Fruit fly (Drosophila melanogaster): Measurements from ENCODE around the gene CG12170.

Gene CG12170

dm6 chr3R:5672658-5673217, 35.7 kb downstream of the CG12170 start (continued):
- no peak for TF ChIP-seq tio (GFP tag; optimal IDR thresholded peaks at IDR 0.05)
- TF ChIP-seq HLH4C (GFP tag; IDR thresholded peaks at IDR 0.05; ENCODE audit: partially characterized antibody), result no peak
- TF ChIP-seq MBD-R2 (GFP tag; IDR thresholded peaks at IDR 0.05), result peak; percentile 22; the same call in 1 of the 2 replicates
- no peak for TF ChIP-seq CG13894 (tag; optimal IDR thresholded peaks at IDR 0.05)
- TF ChIP-seq Gug (GFP tag; IDR thresholded peaks at IDR 0.05), result no peak
- 0 out of 2 replicates have a peak, but pooled peaks have one; percentile 17 for TF ChIP-seq CG3847 (GFP tag; IDR thresholded peaks at IDR 0.05)
- TF ChIP-seq CG32532 (GFP tag; IDR thresholded peaks at IDR 0.05), result peak; percentile 35; the same call in 1 of the 2 replicates
- no peak; the same call in 2 of the 3 replicates for TF ChIP-seq ase (GFP tag; IDR thresholded peaks at IDR 0.05)
- TF ChIP-seq CG32772 (GFP tag; IDR thresholded peaks at IDR 0.05), result no peak
- peak; percentile 73 for TF ChIP-seq grn (GFP tag; optimal IDR thresholded peaks at IDR 0.05)
- TF ChIP-seq kay (GFP tag; optimal IDR thresholded peaks at IDR 0.05), result peak; percentile 52
- TF ChIP-seq bsh (GFP tag; optimal IDR thresholded peaks at IDR 0.05), result peak; percentile 55 to 82
- TF ChIP-seq NFAT (GFP tag; IDR thresholded peaks at IDR 0.05), result no peak
- TF ChIP-seq sr (GFP tag; IDR thresholded peaks at IDR 0.05), result peak; percentile 45; the same call in 1 of the 3 replicates
- TF ChIP-seq CG14014 (GFP tag; IDR thresholded peaks at IDR 0.05), result peak; percentile 61; the same call in 1 of the 2 replicates
- peak; percentile 71 for TF ChIP-seq CG13624 (GFP tag; optimal IDR thresholded peaks at IDR 0.05)
- TF ChIP-seq CG2202 (tag; optimal IDR thresholded peaks at IDR 0.05), result peak; percentile 87
- TF ChIP-seq Ravus (GFP tag; IDR thresholded peaks at IDR 0.05), result no peak
- peak; percentile 93 for TF ChIP-seq CG17568 (GFP tag; optimal IDR thresholded peaks at IDR 0.05)
- TF ChIP-seq CG12659 (GFP tag; optimal IDR thresholded peaks at IDR 0.05), result peak; percentile 84
- peak; percentile 58 for TF ChIP-seq NC2α (GFP tag; optimal IDR thresholded peaks at IDR 0.05)
- TF ChIP-seq CTCF (GFP tag; optimal IDR thresholded peaks at IDR 0.05), result peak; percentile 47
- no peak for TF ChIP-seq CG7357 (GFP tag; IDR thresholded peaks at IDR 0.05)
- TF ChIP-seq CG34224 (GFP tag; IDR thresholded peaks at IDR 0.05; ENCODE audit: partially characterized antibody), result peak; percentile 46; the same call in 1 of the 3 replicates
- TF ChIP-seq Sox100B (GFP tag; optimal IDR thresholded peaks at IDR 0.05), result no peak
- TF ChIP-seq Blimp-1 (GFP tag; optimal IDR thresholded peaks at IDR 0.05), result peak; percentile 76
- TF ChIP-seq B-H2 (GFP tag; optimal IDR thresholded peaks at IDR 0.05), result peak; percentile 80
- 0 out of 3 replicates have a peak, but pooled peaks have one; percentile 12 for TF ChIP-seq CG14050 (GFP tag; IDR thresholded peaks at IDR 0.05)
- no peak for TF ChIP-seq CG3726 (GFP tag; IDR thresholded peaks at IDR 0.05)
- TF ChIP-seq oc (tag; optimal IDR thresholded peaks at IDR 0.05), result peak; percentile 81
- no peak for TF ChIP-seq ranshi (GFP tag; IDR thresholded peaks at IDR 0.05)
- TF ChIP-seq CoRest (tag; optimal IDR thresholded peaks at IDR 0.05), result peak; percentile 61
- peak; percentile 64 for TF ChIP-seq Mes4 (GFP tag; optimal IDR thresholded peaks at IDR 0.05)
- no peak for TF ChIP-seq CG4404 (GFP tag; IDR thresholded peaks at IDR 0.05)
- no peak for TF ChIP-seq dmrt99B (tag; optimal IDR thresholded peaks at IDR 0.05)
- peak; percentile 97 for TF ChIP-seq CG7987 (GFP tag; optimal IDR thresholded peaks at IDR 0.05)
- peak; percentile 86 for TF ChIP-seq CG11398 (GFP tag; optimal IDR thresholded peaks at IDR 0.05)
- peak; percentile 78 for TF ChIP-seq unpg (GFP tag; optimal IDR thresholded peaks at IDR 0.05)
- TF ChIP-seq br (optimal IDR thresholded peaks at IDR 0.05), result no peak
- peak; percentile 78 for TF ChIP-seq CG10209 (GFP tag; optimal IDR thresholded peaks at IDR 0.05)
- peak; percentile 77 for TF ChIP-seq bab2 (GFP tag; optimal IDR thresholded peaks at IDR 0.05)
- peak; percentile 69 for TF ChIP-seq CG18476 (GFP tag; optimal IDR thresholded peaks at IDR 0.05)
- TF ChIP-seq caup (GFP tag; optimal IDR thresholded peaks at IDR 0.05; ENCODE audit: severe bottlenecking), result peak; percentile 90
- no peak for TF ChIP-seq gfzf (GFP tag; optimal IDR thresholded peaks at IDR 0.05)
- no peak for TF ChIP-seq Neu2 (GFP tag; optimal IDR thresholded peaks at IDR 0.05; ENCODE audit: borderline replicate concordance)
- TF ChIP-seq Opbp (GFP tag; IDR thresholded peaks at IDR 0.05; ENCODE audit: partially characterized antibody), result no peak
- TF ChIP-seq CG13287 (GFP tag; IDR thresholded peaks at IDR 0.05; ENCODE audit: partially characterized antibody), result peak; percentile 26; the same call in 1 of the 2 replicates
- TF ChIP-seq CG1792 (GFP tag; optimal IDR thresholded peaks at IDR 0.05), result peak; percentile 56
- TF ChIP-seq Hmr (GFP tag; optimal IDR thresholded peaks at IDR 0.05), result peak; percentile 86
- no peak for TF ChIP-seq zfh1 (GFP tag; IDR thresholded peaks at IDR 0.05)
